Worm (Caenorhabditis elegans): ENCODE measurements around the gene nep-25.

DNA sequence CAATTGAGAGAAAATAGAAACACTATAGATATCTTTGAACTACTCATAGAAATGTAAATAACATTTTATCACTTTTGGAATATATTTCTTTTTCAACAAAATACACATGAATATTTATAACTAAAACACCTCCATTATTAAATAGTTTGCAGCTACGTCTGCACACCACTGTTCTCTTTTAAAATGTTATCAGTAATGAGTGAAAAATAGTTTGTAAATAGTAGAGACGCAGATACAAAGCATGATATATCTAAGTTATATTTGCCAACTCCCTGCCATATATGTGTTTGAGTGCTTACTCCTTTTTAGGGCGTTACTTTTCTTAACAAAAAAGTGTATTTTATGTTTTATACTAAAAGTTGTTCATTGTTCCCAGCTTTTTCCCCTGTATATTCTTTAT lies 4.1 kb downstream of the nep-25 start:
- TF ChIP-seq ceh-82 (tag; optimal IDR thresholded peaks at IDR 0.05) (no peak), lin-39 (tag; optimal IDR thresholded peaks at IDR 0.05) (no peak), mes-2 (tag; optimal IDR thresholded peaks at IDR 0.05; ENCODE audit: poor library complexity, severe bottlenecking) (no peak), daf-12 (tag; optimal IDR thresholded peaks at IDR 0.05) (no peak), mdl-1 (tag; optimal IDR thresholded peaks at IDR 0.05) (no peak), nhr-10 (tag; optimal IDR thresholded peaks at IDR 0.05) (no peak), pha-4 (GFP tag; IDR thresholded peaks at IDR 0.05) (no peak), pha-4 (tag; optimal IDR thresholded peaks at IDR 0.05) (no peak), F10B5.3 (tag; optimal IDR thresholded peaks at IDR 0.05) (no peak), egl-27 (tag; optimal IDR thresholded peaks at IDR 0.05) (no peak)
